Worm (Caenorhabditis elegans): Measurements from ENCODE around the gene clec-85.
A peak's percentile ranks its signal among the peaks of the same experiment; 100 is the strongest.

The clec-85 gene

DNA sequence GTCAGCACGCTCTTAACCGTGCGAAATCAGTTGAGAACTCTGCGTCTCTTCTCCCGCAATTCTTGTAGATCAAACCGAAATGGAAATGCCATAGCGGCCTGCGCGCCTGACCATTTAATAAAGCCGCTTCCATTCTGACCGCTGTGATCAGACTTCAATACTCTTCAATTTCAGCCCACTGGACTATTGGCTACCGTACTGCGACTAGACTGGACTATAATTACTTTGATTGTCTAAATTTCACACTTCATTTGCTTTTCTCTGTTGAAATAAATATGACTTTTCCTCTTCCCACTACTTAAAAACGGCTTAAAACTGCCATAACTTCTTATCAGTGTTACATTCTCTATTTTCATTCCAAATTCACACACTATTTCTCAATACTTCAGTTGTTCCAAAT, 12.4 kb upstream of the clec-85 start, which contains the start of gene Y54G2A.7:
Gene Y54G2A.7 (plus strand): TSS at position 301 of the 400 bp plus-strand sequence.
- no peak for TF ChIP-seq nhr-47 (tag; optimal IDR thresholded peaks at IDR 0.05)
- TF ChIP-seq sptf-1 (tag; optimal IDR thresholded peaks at IDR 0.05), result no peak
- no peak for TF ChIP-seq swsn-7 (tag; optimal IDR thresholded peaks at IDR 0.05)
- no peak for TF ChIP-seq ztf-4 (tag; optimal IDR thresholded peaks at IDR 0.05)
- no peak for TF ChIP-seq vab-15 (tag; optimal IDR thresholded peaks at IDR 0.05)
- no peak for TF ChIP-seq nhr-85 (tag)
- TF ChIP-seq F16B12.6 (tag; optimal IDR thresholded peaks at IDR 0.05), result no peak
- TF ChIP-seq unc-98 (GFP tag; IDR thresholded peaks at IDR 0.05), result no peak
- TF ChIP-seq mdl-1 (tag; optimal IDR thresholded peaks at IDR 0.05), result no peak
- TF ChIP-seq tlp-1 (tag; optimal IDR thresholded peaks at IDR 0.05), result no peak
- TF ChIP-seq pqm-1 (tag; optimal IDR thresholded peaks at IDR 0.05), result no peak
- TF ChIP-seq Y116A8C.19 (tag; optimal IDR thresholded peaks at IDR 0.05; ENCODE audit: borderline replicate concordance), result no peak
- TF ChIP-seq nhr-90 (tag; optimal IDR thresholded peaks at IDR 0.05; ENCODE audit: poor library complexity), result no peak
- no peak for TF ChIP-seq tbx-2 (tag; optimal IDR thresholded peaks at IDR 0.05)
- TF ChIP-seq ces-1 (GFP tag; optimal IDR thresholded peaks at IDR 0.05), result no peak

DNA sequence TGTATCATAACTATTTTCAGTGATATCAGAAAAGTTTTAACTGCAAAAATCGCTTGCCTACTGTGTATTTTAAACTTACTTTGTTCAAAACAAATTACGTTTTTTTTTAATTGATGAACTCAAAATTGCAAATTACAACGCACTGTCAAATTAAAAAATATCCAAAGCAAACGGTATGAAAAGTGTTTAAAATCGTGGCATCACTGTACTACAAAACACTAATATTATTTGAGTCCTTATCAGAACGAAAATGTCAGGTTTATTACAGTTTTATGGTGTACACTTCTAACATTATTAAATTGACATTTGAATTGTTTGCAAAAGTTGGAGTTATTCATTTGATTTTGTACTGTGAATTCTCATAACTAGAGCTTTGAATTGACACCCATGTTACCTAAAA, 9.4 kb upstream of the clec-85 start, which contains the start of gene clec-83:
Gene clec-83 (minus strand): TSS at position 213 of the 400 bp plus-strand sequence.
- TF ChIP-seq ceh-88 (GFP tag; IDR thresholded peaks at IDR 0.05), result no peak
- TF ChIP-seq efl-1 (optimal IDR thresholded peaks at IDR 0.05), result no peak
- peak in 1 of 2 experiments; percentile 8 for TF ChIP-seq efl-1 (GFP tag; optimal IDR thresholded peaks at IDR 0.05 in 1 of 2)

DNA sequence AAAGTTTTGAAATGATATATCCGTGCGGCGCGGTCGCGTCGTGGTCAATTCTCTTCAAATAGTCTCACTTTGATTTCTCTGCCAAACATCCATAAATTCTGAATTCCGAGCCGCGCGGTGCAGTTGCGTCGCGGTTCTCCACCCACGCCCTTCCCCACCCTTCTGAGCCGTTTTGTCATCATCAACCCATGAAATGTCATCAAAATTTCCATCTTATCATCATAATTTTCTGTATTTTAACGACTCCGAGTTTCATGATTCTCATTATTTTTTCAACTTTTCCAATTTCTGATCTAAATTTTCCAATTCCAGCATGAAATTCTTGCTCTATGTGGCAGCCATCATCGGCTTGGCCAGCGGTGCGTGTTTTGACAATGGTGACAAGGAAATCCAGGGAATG, 8.5 kb upstream of the clec-85 start, which contains the start of gene clec-84:
Gene clec-84 (plus strand): TSS at position 301 of the 400 bp plus-strand sequence.
- no peak for TF ChIP-seq tlp-1 (tag; optimal IDR thresholded peaks at IDR 0.05)
- no peak for TF ChIP-seq mep-1 (tag; optimal IDR thresholded peaks at IDR 0.05)
- TF ChIP-seq mef-2 (tag; optimal IDR thresholded peaks at IDR 0.05), result no peak
- TF ChIP-seq mab-9 (GFP tag; IDR thresholded peaks at IDR 0.05), result no peak
- no peak for TF ChIP-seq isw-1 (GFP tag; IDR thresholded peaks at IDR 0.05)

DNA sequence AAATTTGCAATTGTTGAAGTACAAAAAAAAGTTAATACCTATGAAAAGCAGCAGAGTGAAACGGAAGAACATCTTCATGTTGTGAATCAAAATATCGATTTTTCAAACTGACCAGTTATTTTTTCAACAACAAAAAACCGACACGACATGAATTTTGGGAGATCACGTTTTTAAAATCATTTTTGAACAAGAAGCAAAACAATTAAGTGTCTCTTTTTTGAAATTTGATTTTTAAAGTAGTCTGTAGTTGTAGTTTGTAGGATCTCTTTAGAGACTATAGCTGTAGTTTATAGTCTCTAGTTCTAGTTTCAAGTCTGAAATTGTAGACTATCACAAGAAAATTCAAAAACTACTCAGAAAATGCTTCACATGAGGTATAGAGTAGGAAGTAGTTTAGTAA, 6.8 kb upstream of the clec-85 start, which contains the start of gene Y54G2A.15:
Gene Y54G2A.15 (minus strand): TSS at position 101 of the 400 bp plus-strand sequence.
- TF ChIP-seq egl-27 (tag; optimal IDR thresholded peaks at IDR 0.05) (no peak), zip-4 (GFP tag; optimal IDR thresholded peaks at IDR 0.05) (no peak), unc-130 (tag; optimal IDR thresholded peaks at IDR 0.05) (no peak), efl-3 (GFP tag; optimal IDR thresholded peaks at IDR 0.05) (no peak), rnt-1 (tag; optimal IDR thresholded peaks at IDR 0.05) (no peak), swsn-7 (tag; optimal IDR thresholded peaks at IDR 0.05) (no peak), fkh-8 (tag; optimal IDR thresholded peaks at IDR 0.05) (no peak), lin-39 (tag; optimal IDR thresholded peaks at IDR 0.05) (no peak), ztf-11 (tag; optimal IDR thresholded peaks at IDR 0.05) (no peak), blmp-1 (tag; optimal IDR thresholded peaks at IDR 0.05) (no peak), zag-1 (tag; optimal IDR thresholded peaks at IDR 0.05) (no peak), lin-14 (GFP tag; optimal IDR thresholded peaks at IDR 0.05) (no peak), nhr-85 (tag) (no peak), Y116A8C.19 (tag; optimal IDR thresholded peaks at IDR 0.05; ENCODE audit: borderline replicate concordance) (no peak), nhr-20 (tag; optimal IDR thresholded peaks at IDR 0.05) (no peak), nhr-77 (tag; optimal IDR thresholded peaks at IDR 0.05) (no peak), C34B4.2 (tag; optimal IDR thresholded peaks at IDR 0.05) (no peak)

DNA sequence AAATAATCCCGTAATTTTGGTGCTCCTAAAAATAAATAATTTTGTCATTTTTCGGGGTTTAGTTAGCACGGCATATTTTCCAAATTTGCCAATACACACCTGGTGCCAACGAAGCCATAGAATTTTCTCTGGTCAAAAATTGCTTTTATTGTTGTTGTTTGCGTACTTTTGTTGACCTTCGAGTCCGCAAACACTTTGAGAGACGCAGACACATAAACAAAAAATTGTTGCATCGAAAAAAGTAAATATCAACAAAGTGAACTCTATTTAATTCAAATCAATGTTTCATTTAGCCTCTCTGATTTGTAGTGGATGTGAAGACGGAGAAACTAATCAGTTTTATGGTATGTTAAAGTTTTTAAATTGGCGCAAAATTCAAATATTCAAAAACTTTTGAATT, 4.4 kb upstream of the clec-85 start, which contains the start of gene Y54G2A.40:
Gene Y54G2A.40 (plus strand): TSS at position 213 of the 400 bp plus-strand sequence.
- TF ChIP-seq irx-1 (tag; optimal IDR thresholded peaks at IDR 0.05) (no peak), nhr-85 (tag) (no peak), pqm-1 (tag; optimal IDR thresholded peaks at IDR 0.05) (no peak), nhr-12 (tag; optimal IDR thresholded peaks at IDR 0.05) (no peak), unc-30 (tag; optimal IDR thresholded peaks at IDR 0.05) (no peak), fos-1 (tag; optimal IDR thresholded peaks at IDR 0.05) (no peak), swsn-7 (tag; optimal IDR thresholded peaks at IDR 0.05) (no peak), lin-35 (GFP tag; optimal IDR thresholded peaks at IDR 0.05) (peak; percentile 29 to 56), mdl-1 (tag; optimal IDR thresholded peaks at IDR 0.05) (no peak), hlh-4 (tag; optimal IDR thresholded peaks at IDR 0.05) (no peak), efl-1 (optimal IDR thresholded peaks at IDR 0.05) (peak; percentile 58 to 68), efl-1 (GFP tag; optimal IDR thresholded peaks at IDR 0.05 in 1 of 2) (peak; percentile 31 to 56), dpl-1 (GFP tag; optimal IDR thresholded peaks at IDR 0.05) (peak; percentile 3 to 70 (median 38)), C16A3.4 (tag; optimal IDR thresholded peaks at IDR 0.05) (no peak), mep-1 (tag; optimal IDR thresholded peaks at IDR 0.05) (peak; percentile 8), lin-14 (GFP tag; optimal IDR thresholded peaks at IDR 0.05) (no peak), tlp-1 (tag; optimal IDR thresholded peaks at IDR 0.05) (no peak), nhr-237 (tag; optimal IDR thresholded peaks at IDR 0.05) (no peak), F16B12.6 (tag; optimal IDR thresholded peaks at IDR 0.05) (peak; percentile 77), zag-1 (tag; optimal IDR thresholded peaks at IDR 0.05) (no peak), lsy-2 (tag; optimal IDR thresholded peaks at IDR 0.05) (peak; percentile 32 to 64)
